Fruit fly (Drosophila melanogaster) whole organism: ENCODE measurements around the gene Tsp29Fb.

Experiments used
- Dll ChIP-seq: fragments of >200 bp; optimal IDR thresholded peaks from 2 replicates; lab custom pipeline; 2017
- pan ChIP-seq: fragments of >200 bp; optimal IDR thresholded peaks from 2 replicates; lab custom pipeline; 2017
- psq ChIP-seq: fragments of >200 bp; optimal IDR thresholded peaks from 2 replicates; lab custom pipeline; 2017

DNA sequence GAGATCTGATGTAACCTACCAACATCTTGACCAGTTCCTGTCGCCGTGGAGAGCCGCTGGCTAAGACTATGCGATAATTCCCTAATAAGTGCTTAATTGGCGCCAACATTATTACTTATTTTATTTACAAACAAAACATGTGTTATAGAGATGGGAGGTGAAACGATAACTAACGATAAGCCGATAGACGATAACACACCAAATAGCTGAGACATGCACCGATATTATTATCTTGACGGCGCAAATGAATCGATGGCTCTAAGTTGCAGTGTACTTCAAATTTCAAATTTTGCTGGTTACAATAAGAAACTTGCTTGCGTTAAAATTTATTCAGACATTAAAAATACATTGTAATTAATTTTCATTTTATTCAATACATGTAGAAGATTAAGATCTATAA is 5.9 kb downstream of the Tsp29Fb start, which contains the start of gene CG9515:
- TF ChIP-seq pan (lab: Kevin White, UChicago) = no peak
- TF ChIP-seq psq = no peak
- no peak for TF ChIP-seq Dll
